Worm (Caenorhabditis elegans): ENCODE data around the gene ttll-12.

Gene ttll-12

ce11 chrII:9385241-9385640 lies 46.4 kb downstream of the ttll-12 start, which contains the start of gene C06C3.7:
Gene C06C3.7 (plus strand): TSS chrII:9385541.
- TF ChIP-seq hmg-1.1 (GFP tag; IDR thresholded peaks at IDR 0.05): no peak
- TF ChIP-seq daf-16 (GFP tag; optimal IDR thresholded peaks at IDR 0.05): no peak
- no peak for TF ChIP-seq daf-16 (tag; optimal IDR thresholded peaks at IDR 0.05)
- no peak for TF ChIP-seq ztf-7 (tag; optimal IDR thresholded peaks at IDR 0.05)
- TF ChIP-seq F44E2.7 (GFP tag; IDR thresholded peaks at IDR 0.05): no peak
- TF ChIP-seq unc-130 (GFP tag; optimal IDR thresholded peaks at IDR 0.05): no peak

Data from whole organism, L4 larva.